Fruit fly (Drosophila melanogaster): ENCODE results near the gene CG1927.

The CG1927 gene

DNA sequence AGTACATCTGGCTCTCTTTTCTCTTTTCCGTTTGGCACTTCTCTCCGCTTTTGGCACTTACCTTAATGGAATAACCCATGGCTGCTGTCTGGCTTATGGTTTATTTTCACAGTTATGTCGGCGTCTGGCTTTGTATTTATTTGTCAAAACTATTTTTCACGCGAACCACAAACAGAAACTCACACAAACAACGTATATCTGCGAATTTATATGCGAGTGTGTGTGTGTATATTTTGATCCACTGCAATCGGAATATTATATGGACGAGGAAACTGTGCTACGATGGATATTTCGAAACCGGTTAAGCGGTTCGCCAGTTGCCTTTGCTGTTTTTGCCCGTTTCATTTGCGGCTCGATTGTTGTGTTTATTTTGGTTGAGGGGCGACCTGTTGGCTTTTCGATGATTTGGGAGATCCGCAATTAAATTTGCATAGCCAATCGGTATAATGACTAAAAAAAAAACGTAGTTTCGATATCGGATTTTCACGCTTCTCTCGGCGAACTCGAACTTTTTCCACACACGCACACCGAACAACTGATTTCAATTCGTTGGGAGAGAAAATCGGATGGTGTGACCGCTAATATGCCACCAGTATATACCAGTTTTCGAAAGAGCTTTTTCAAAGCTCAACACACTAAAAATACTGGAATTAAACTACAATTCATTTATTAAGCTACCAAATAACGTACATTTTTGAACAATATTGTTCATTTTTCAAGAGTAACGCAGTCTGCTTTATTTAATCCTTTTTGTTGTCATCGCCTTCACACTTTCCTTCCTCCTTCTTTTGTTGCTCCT lies at the start of gene CG1927:
CG1927 (minus strand) TSS at position 541 of the 799 bp plus-strand sequence.
- TF ChIP-seq usp (GFP tag; optimal IDR thresholded peaks at IDR 0.05) (no peak), Dll (optimal IDR thresholded peaks at IDR 0.05) (no peak), EcR (GFP tag; optimal IDR thresholded peaks at IDR 0.05) (no peak), CG8478 (optimal IDR thresholded peaks at IDR 0.05) (no peak), pan (optimal IDR thresholded peaks at IDR 0.05) (no peak), psq (optimal IDR thresholded peaks at IDR 0.05) (no peak)

- TF ChIP-seq psq (optimal IDR thresholded peaks at IDR 0.05) (no peak), Dll (optimal IDR thresholded peaks at IDR 0.05) (no peak), EcR (GFP tag; optimal IDR thresholded peaks at IDR 0.05) (no peak), CG8478 (optimal IDR thresholded peaks at IDR 0.05) (no peak), usp (GFP tag; optimal IDR thresholded peaks at IDR 0.05) (no peak), pan (optimal IDR thresholded peaks at IDR 0.05) (no peak)
These were observed 35.7 kb upstream of the CG1927 start, which contains the start of gene CG42841 for dm6 chr3L:2005551-2005950. Gene CG42841, minus strand, starts transcription at chr3L:2005651.

DNA sequence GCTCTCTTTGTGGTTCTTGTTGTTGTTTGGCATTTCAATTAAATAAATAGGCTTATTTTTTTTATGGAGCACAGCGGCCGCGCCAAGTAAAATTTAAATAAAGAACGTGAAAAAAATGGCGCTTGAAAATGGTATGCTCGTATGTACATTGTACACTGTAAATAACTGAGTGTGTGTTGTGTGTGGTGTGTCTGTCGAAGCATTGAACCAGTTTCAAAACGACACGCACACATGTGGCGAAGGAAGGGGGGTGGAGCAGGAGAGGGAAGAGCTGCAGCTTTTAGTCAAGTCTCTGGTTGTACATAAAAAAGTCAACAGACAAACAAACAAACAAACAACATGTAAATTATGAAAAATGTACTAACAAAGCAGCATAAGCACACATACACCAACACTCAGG lies 34.9 kb upstream of the CG1927 start:
- TF ChIP-seq psq (optimal IDR thresholded peaks at IDR 0.05) (no peak), usp (GFP tag; optimal IDR thresholded peaks at IDR 0.05) (no peak), pan (optimal IDR thresholded peaks at IDR 0.05) (no peak), CG8478 (optimal IDR thresholded peaks at IDR 0.05) (no peak), EcR (GFP tag; optimal IDR thresholded peaks at IDR 0.05) (no peak), Dll (optimal IDR thresholded peaks at IDR 0.05) (no peak)

DNA sequence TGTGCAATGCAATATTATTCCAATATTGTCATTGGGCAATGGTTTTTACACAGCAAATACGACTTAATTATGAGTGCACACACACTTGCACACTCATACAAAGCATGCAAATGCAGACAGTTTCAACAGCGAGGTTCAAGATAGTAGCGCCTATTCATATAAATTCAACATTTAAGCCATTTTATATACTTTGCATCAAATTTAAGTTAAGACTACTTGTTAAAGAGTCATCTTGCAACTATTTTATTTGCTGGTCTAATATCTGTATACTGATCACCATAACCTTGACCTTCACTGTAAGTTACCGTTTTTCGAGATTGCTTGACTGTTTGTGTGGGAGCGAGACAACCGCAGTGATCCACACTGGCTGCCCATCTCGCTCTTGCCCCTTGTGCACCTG lies 15.5 kb upstream of the CG1927 start:
- TF ChIP-seq pan (optimal IDR thresholded peaks at IDR 0.05) (no peak), CG8478 (optimal IDR thresholded peaks at IDR 0.05) (no peak), psq (optimal IDR thresholded peaks at IDR 0.05) (no peak), Dll (optimal IDR thresholded peaks at IDR 0.05) (no peak), EcR (GFP tag; optimal IDR thresholded peaks at IDR 0.05) (no peak), usp (GFP tag; optimal IDR thresholded peaks at IDR 0.05) (no peak)

DNA sequence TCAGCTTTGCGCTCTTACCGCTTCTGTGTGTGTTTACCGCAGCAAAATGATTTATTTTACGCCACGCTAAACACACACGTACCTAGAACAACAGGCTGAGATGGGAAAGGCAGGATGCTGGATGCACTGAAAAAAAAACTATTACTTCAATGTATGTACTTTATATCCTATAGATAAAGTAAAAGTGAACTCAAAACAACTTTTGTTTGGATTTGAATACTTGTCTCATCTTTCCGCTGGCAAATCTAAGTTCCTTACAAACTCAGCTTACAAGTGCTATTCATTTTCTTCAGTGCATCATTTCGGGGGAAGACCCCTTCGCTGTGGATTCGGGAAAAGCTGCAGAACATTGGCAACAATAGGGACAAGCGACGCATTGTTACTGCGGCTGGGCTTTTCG lies 6.9 kb upstream of the CG1927 start:
- TF ChIP-seq EcR (GFP tag; optimal IDR thresholded peaks at IDR 0.05): no peak
- TF ChIP-seq CG8478 (optimal IDR thresholded peaks at IDR 0.05): no peak
- TF ChIP-seq usp (GFP tag; optimal IDR thresholded peaks at IDR 0.05): no peak
- no peak for TF ChIP-seq psq (optimal IDR thresholded peaks at IDR 0.05)
- TF ChIP-seq Dll (optimal IDR thresholded peaks at IDR 0.05): no peak
- no peak for TF ChIP-seq pan (optimal IDR thresholded peaks at IDR 0.05)

DNA sequence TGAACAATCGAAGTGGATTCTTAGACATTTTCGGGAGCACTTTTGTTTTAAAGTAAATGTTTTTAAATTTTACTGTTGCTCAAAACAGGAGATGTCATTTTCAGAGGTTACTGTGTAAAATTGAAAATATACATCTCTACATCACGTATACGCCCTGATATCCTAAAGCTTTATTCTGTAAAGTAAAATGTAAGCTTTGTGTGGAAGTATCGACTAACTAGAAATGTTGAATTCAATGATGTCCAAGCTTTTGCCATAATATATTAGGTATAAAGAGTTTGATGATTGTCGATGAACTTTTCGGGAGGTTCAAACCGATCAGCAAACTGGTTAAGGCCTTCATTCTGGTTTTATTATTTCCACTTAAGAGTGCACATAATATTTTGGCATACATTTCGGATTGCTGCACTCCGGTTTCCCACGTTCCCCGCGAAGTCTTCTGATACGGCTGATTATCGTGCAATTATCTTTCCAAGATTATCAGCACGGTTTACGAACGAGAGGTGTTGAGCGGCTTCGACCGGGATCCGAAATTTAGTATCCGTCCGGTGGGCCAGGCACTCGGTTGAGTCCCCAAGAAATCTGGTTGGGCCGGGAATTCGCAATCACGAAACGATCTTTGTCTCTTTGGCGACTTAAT lies 1.3 kb upstream of the CG1927 start, which contains the start of the genes CG11815 and acs:
CG11815 (minus strand) TSS at position 98 of the 640 bp plus-strand sequence.
acs (plus strand) TSS at position 536 of the 640 bp plus-strand sequence.
- TF ChIP-seq Dll (optimal IDR thresholded peaks at IDR 0.05) (no peak), CG8478 (optimal IDR thresholded peaks at IDR 0.05) (no peak), usp (GFP tag; optimal IDR thresholded peaks at IDR 0.05) (no peak), pan (optimal IDR thresholded peaks at IDR 0.05) (no peak), EcR (GFP tag; optimal IDR thresholded peaks at IDR 0.05) (no peak), psq (optimal IDR thresholded peaks at IDR 0.05) (no peak)

- no peak for TF ChIP-seq EcR (GFP tag; optimal IDR thresholded peaks at IDR 0.05)
- TF ChIP-seq CG8478 (optimal IDR thresholded peaks at IDR 0.05): no peak
- TF ChIP-seq usp (GFP tag; optimal IDR thresholded peaks at IDR 0.05): no peak
- no peak for TF ChIP-seq pan (optimal IDR thresholded peaks at IDR 0.05)
- no peak for TF ChIP-seq Dll (optimal IDR thresholded peaks at IDR 0.05)
- no peak for TF ChIP-seq psq (optimal IDR thresholded peaks at IDR 0.05)
These were observed 987 bp downstream of the CG1927 start for dm6 chr3L:1968805-1969378.

DNA sequence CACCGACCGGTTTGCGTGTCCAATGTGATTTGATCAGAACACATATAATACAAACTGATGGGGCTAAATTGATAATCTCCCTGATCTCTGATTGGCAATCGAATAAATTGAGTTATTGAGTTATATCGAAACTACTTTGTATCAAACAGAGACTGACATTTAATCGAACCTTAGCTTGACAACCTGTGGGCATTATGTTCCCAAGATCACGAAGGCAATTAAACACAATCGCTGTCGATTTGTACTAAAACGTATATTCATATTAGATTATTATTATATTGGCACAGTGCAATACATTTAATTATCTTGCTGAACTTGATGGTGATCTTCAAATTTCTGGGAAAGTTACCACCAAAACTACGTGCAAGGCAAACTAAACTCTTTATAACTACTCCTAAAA lies 1.5 kb downstream of the CG1927 start:
- TF ChIP-seq Dll (optimal IDR thresholded peaks at IDR 0.05) (no peak), psq (optimal IDR thresholded peaks at IDR 0.05) (no peak), CG8478 (optimal IDR thresholded peaks at IDR 0.05) (no peak), usp (GFP tag; optimal IDR thresholded peaks at IDR 0.05) (no peak), pan (optimal IDR thresholded peaks at IDR 0.05) (no peak), EcR (GFP tag; optimal IDR thresholded peaks at IDR 0.05) (no peak)

- TF ChIP-seq Dll (optimal IDR thresholded peaks at IDR 0.05): no peak
- TF ChIP-seq CG8478 (optimal IDR thresholded peaks at IDR 0.05): no peak
- no peak for TF ChIP-seq usp (GFP tag; optimal IDR thresholded peaks at IDR 0.05)
- no peak for TF ChIP-seq EcR (GFP tag; optimal IDR thresholded peaks at IDR 0.05)
- TF ChIP-seq pan (optimal IDR thresholded peaks at IDR 0.05): no peak
- no peak for TF ChIP-seq psq (optimal IDR thresholded peaks at IDR 0.05)
These were observed 2.2 kb downstream of the CG1927 start for dm6 chr3L:1967452-1968310.

DNA sequence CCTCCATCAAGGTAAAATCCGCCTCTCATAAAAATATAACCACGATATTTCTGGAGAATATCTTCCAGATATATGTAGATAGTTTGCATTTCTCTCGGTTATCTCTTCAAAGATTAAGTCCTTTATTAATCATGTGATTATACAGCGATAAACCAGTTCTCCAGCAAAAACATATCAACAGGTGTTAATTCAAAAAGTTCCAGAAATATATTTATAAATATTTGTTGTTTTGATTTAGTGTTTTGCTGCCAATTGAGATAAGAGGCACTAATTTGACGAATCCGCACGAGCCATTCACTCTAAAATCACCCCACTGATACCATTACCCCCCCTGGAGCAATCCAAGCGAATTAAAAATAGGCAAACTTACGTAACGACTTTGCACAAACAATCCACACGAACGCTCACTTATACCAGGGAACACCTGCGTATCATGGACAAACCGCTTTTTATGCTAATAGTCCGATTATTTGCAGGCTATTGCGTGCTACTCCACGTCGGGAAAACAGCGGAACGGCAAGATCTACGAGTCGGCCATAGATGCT lies 5.2 kb downstream of the CG1927 start:
- TF ChIP-seq psq (optimal IDR thresholded peaks at IDR 0.05) (no peak), CG8478 (optimal IDR thresholded peaks at IDR 0.05) (no peak), Dll (optimal IDR thresholded peaks at IDR 0.05) (no peak), usp (GFP tag; optimal IDR thresholded peaks at IDR 0.05) (no peak)

dm6 chr3L:1964099-1964498 lies 5.8 kb downstream of the CG1927 start, which contains the start of gene mv:
Gene mv, minus strand, starts transcription at chr3L:1964178.
- TF ChIP-seq EcR (GFP tag; optimal IDR thresholded peaks at IDR 0.05): no peak
- no peak for TF ChIP-seq usp (GFP tag; optimal IDR thresholded peaks at IDR 0.05)
- no peak for TF ChIP-seq CG8478 (optimal IDR thresholded peaks at IDR 0.05)
- TF ChIP-seq psq (optimal IDR thresholded peaks at IDR 0.05): no peak
- no peak for TF ChIP-seq Dll (optimal IDR thresholded peaks at IDR 0.05)
